Fruit fly (Drosophila melanogaster): ENCODE data around the gene cal1.
A peak's percentile ranks its signal among the peaks of the same experiment; 100 is the strongest.

Gene cal1

dm6 chr3R:17072526-17073114, 15.5 kb upstream of the cal1 start, which contains the start of the genes Ns1 and mRpS11:
Gene Ns1, minus strand, starts transcription at chr3R:17072675.
Gene mRpS11, plus strand, starts transcription at chr3R:17072732.
- TF ChIP-seq h (optimal IDR thresholded peaks at IDR 0.05) (no peak), Sin3A (optimal IDR thresholded peaks at IDR 0.05) (no peak), insv (optimal IDR thresholded peaks at IDR 0.05) (no peak), Myc (optimal IDR thresholded peaks at IDR 0.05) (no peak), ttk (optimal IDR thresholded peaks at IDR 0.05) (no peak), psq (optimal IDR thresholded peaks at IDR 0.05) (no peak)

- TF ChIP-seq ttk (optimal IDR thresholded peaks at IDR 0.05) = no peak
- TF ChIP-seq insv (optimal IDR thresholded peaks at IDR 0.05) = peak; percentile 41
- peak; percentile 44 for TF ChIP-seq h (optimal IDR thresholded peaks at IDR 0.05)
Observed at dm6 chr3R:17077968-17078417, 10.1 kb upstream of the cal1 start.

dm6 chr3R:17078961-17079858, 8.9 kb upstream of the cal1 start:
- TF ChIP-seq insv (optimal IDR thresholded peaks at IDR 0.05) (no peak), h (optimal IDR thresholded peaks at IDR 0.05) (no peak), psq (optimal IDR thresholded peaks at IDR 0.05) (no peak), ttk (optimal IDR thresholded peaks at IDR 0.05) (no peak), Sin3A (optimal IDR thresholded peaks at IDR 0.05) (no peak), Myc (optimal IDR thresholded peaks at IDR 0.05) (no peak)

dm6 chr3R:17079859-17080255, 8.2 kb upstream of the cal1 start, which contains the start of the genes Keap1 and kuk:
Gene Keap1, minus strand, starts transcription at chr3R:17079945.
Gene kuk, plus strand, starts transcription at chr3R:17080244.
- TF ChIP-seq psq (optimal IDR thresholded peaks at IDR 0.05) (no peak), Sin3A (optimal IDR thresholded peaks at IDR 0.05) (no peak), insv (optimal IDR thresholded peaks at IDR 0.05) (no peak), h (optimal IDR thresholded peaks at IDR 0.05) (no peak), Myc (optimal IDR thresholded peaks at IDR 0.05) (no peak), ttk (optimal IDR thresholded peaks at IDR 0.05) (no peak)

- no peak for TF ChIP-seq psq (optimal IDR thresholded peaks at IDR 0.05)
- peak; percentile 21 for TF ChIP-seq h (optimal IDR thresholded peaks at IDR 0.05)
- TF ChIP-seq insv (optimal IDR thresholded peaks at IDR 0.05) = no peak
- no peak for TF ChIP-seq ttk (optimal IDR thresholded peaks at IDR 0.05)
- TF ChIP-seq Myc (optimal IDR thresholded peaks at IDR 0.05) = no peak
- TF ChIP-seq Sin3A (optimal IDR thresholded peaks at IDR 0.05) = no peak
Observed at dm6 chr3R:17080666-17081358, 7.3 kb upstream of the cal1 start.

- no peak for TF ChIP-seq Myc (optimal IDR thresholded peaks at IDR 0.05)
- TF ChIP-seq h (optimal IDR thresholded peaks at IDR 0.05) = no peak
- no peak for TF ChIP-seq ttk (optimal IDR thresholded peaks at IDR 0.05)
- no peak for TF ChIP-seq Sin3A (optimal IDR thresholded peaks at IDR 0.05)
- no peak for TF ChIP-seq insv (optimal IDR thresholded peaks at IDR 0.05)
- no peak for TF ChIP-seq psq (optimal IDR thresholded peaks at IDR 0.05)
Observed at dm6 chr3R:17081359-17081935, 6.6 kb upstream of the cal1 start.

dm6 chr3R:17082471-17082870, 5.6 kb upstream of the cal1 start:
- no peak for TF ChIP-seq insv (optimal IDR thresholded peaks at IDR 0.05)
- no peak for TF ChIP-seq ttk (optimal IDR thresholded peaks at IDR 0.05)
- TF ChIP-seq h (optimal IDR thresholded peaks at IDR 0.05) = no peak
- no peak for TF ChIP-seq Myc (optimal IDR thresholded peaks at IDR 0.05)
- TF ChIP-seq psq (optimal IDR thresholded peaks at IDR 0.05) = no peak
- TF ChIP-seq Sin3A (optimal IDR thresholded peaks at IDR 0.05) = no peak

- TF ChIP-seq psq (optimal IDR thresholded peaks at IDR 0.05) (no peak), insv (optimal IDR thresholded peaks at IDR 0.05) (no peak), ttk (optimal IDR thresholded peaks at IDR 0.05) (no peak), Myc (optimal IDR thresholded peaks at IDR 0.05) (no peak), h (optimal IDR thresholded peaks at IDR 0.05) (no peak), Sin3A (optimal IDR thresholded peaks at IDR 0.05) (no peak)
Observed at dm6 chr3R:17085029-17085807, 2.9 kb upstream of the cal1 start, which contains the start of gene GckIII. Gene GckIII, plus strand, starts transcription at chr3R:17085513.

- TF ChIP-seq insv (optimal IDR thresholded peaks at IDR 0.05) = no peak
- TF ChIP-seq h (optimal IDR thresholded peaks at IDR 0.05) = no peak
- no peak for TF ChIP-seq Myc (optimal IDR thresholded peaks at IDR 0.05)
- TF ChIP-seq psq (optimal IDR thresholded peaks at IDR 0.05) = no peak
- no peak for TF ChIP-seq ttk (optimal IDR thresholded peaks at IDR 0.05)
- TF ChIP-seq Sin3A (optimal IDR thresholded peaks at IDR 0.05) = no peak
Observed at dm6 chr3R:17108881-17109280, 20.8 kb downstream of the cal1 start.

- TF ChIP-seq insv (optimal IDR thresholded peaks at IDR 0.05) = no peak
- TF ChIP-seq Sin3A (optimal IDR thresholded peaks at IDR 0.05) = no peak
- no peak for TF ChIP-seq psq (optimal IDR thresholded peaks at IDR 0.05)
- no peak for TF ChIP-seq Myc (optimal IDR thresholded peaks at IDR 0.05)
- TF ChIP-seq h (optimal IDR thresholded peaks at IDR 0.05) = no peak
- TF ChIP-seq ttk (optimal IDR thresholded peaks at IDR 0.05) = no peak
Observed at dm6 chr3R:17110880-17111726, 23.0 kb downstream of the cal1 start.
